Fruit fly (Drosophila melanogaster) whole organism, embryonic: ENCODE measurements around the gene CG42674.

ENCODE experiments used
- ATbp ChIP-seq: fragments of 200-800 bp; sonication (Bioruptor generic); optimal IDR thresholded peaks from 2 replicates; lab custom pipeline; 2017; ENCODE audit warnings: missing biosample characterization, mild to moderate bottlenecking, missing genetic modification characterization, missing genetic modification reagents
- Ada2b ChIP-seq: fragments of 200-800 bp; sonication (Bioruptor generic); IDR thresholded peaks from 2 replicates; pipeline ENCODE4 v1.3.6; 2022; ENCODE audit warnings: missing biosample characterization, missing genetic modification characterization
- CG10267 ChIP-seq: fragments of 200-800 bp; sonication (Bioruptor generic); optimal IDR thresholded peaks from 2 replicates; lab custom pipeline; 2018; ENCODE audit warnings: missing biosample characterization, mild to moderate bottlenecking, missing genetic modification characterization, moderate library complexity
- CG12391 ChIP-seq: fragments of 200-800 bp; sonication (Bioruptor generic); optimal IDR thresholded peaks from 3 replicates; lab custom pipeline; 2018; ENCODE audit warnings: missing biosample characterization, mild to moderate bottlenecking, missing genetic modification characterization, moderate library complexity
- CG1647 ChIP-seq: fragments of 200-800 bp; sonication (Bioruptor generic); optimal IDR thresholded peaks from 3 replicates; lab custom pipeline; 2016; ENCODE audit warnings: missing biosample characterization, missing genetic modification characterization
- CG16813 ChIP-seq: fragments of 200-800 bp; sonication (Bioruptor generic); IDR thresholded peaks from 3 replicates; pipeline ENCODE4 v1.3.6; 2022; ENCODE audit warnings: missing biosample characterization, missing genetic modification characterization; ENCODE audit not compliant: partially characterized antibody
- CG16863 ChIP-seq: fragments of 200-800 bp; sonication (Bioruptor generic); optimal IDR thresholded peaks from 3 replicates; lab custom pipeline; 2016; ENCODE audit warnings: missing biosample characterization, missing genetic modification characterization
- CG17359 ChIP-seq: fragments of 200-800 bp; sonication (Bioruptor generic); optimal IDR thresholded peaks from 3 replicates; lab custom pipeline; 2018; ENCODE audit warnings: missing biosample characterization, mild to moderate bottlenecking, missing genetic modification characterization, moderate library complexity
- CG17802 ChIP-seq: fragments of 200-800 bp; sonication (Bioruptor generic); optimal IDR thresholded peaks from 2 replicates; lab custom pipeline; 2018; ENCODE audit warnings: missing biosample characterization, mild to moderate bottlenecking, missing genetic modification characterization, moderate library complexity
- CG18599 ChIP-seq: fragments of 200-800 bp; sonication (Bioruptor generic); optimal IDR thresholded peaks from 3 replicates; lab custom pipeline; 2017; ENCODE audit warnings: missing biosample characterization, missing genetic modification characterization, mild to moderate bottlenecking, moderate library complexity, missing genetic modification reagents
- CG2199 ChIP-seq: fragments of 200-800 bp; sonication (Bioruptor generic); IDR thresholded peaks from 3 replicates; pipeline ENCODE4 v1.3.6; 2022; ENCODE audit warnings: missing biosample characterization, missing genetic modification characterization
- CG3065 ChIP-seq: fragments of 200-800 bp; sonication (Bioruptor generic); optimal IDR thresholded peaks from 2 replicates; lab custom pipeline; 2016; ENCODE audit warnings: missing biosample characterization, missing genetic modification characterization
- CG3847 ChIP-seq: fragments of 200-800 bp; sonication (Bioruptor generic); IDR thresholded peaks from 2 replicates; pipeline ENCODE4 v1.3.6; 2022; ENCODE audit warnings: missing biosample characterization, missing genetic modification characterization
- CG4404 ChIP-seq: fragments of 200-800 bp; sonication (Bioruptor generic); IDR thresholded peaks from 2 replicates; pipeline ENCODE4 v1.3.6; 2022; ENCODE audit warnings: missing biosample characterization, missing genetic modification characterization
- CG4424 ChIP-seq: fragments of 200-800 bp; sonication (Bioruptor generic); optimal IDR thresholded peaks from 3 replicates; lab custom pipeline; 2016; ENCODE audit warnings: missing biosample characterization, missing genetic modification characterization
- CG6689 ChIP-seq: fragments of 200-800 bp; sonication (Bioruptor generic); IDR thresholded peaks from 2 replicates; pipeline ENCODE4 v1.3.6; 2022; ENCODE audit warnings: missing biosample characterization, missing genetic modification characterization
- CG9932 ChIP-seq: fragments of 200-800 bp; sonication (Bioruptor generic); IDR thresholded peaks from 2 replicates; pipeline ENCODE4 v1.3.6; 2022; ENCODE audit warnings: missing biosample characterization, missing genetic modification characterization
- CkIIα-i1 ChIP-seq: fragments of 200-800 bp; sonication (Bioruptor generic); IDR thresholded peaks from 2 replicates; pipeline ENCODE4 v1.3.6; 2022; ENCODE audit warnings: missing biosample characterization, missing genetic modification characterization
- Dip3 ChIP-seq: fragments of 200-800 bp; sonication (Bioruptor generic); optimal IDR thresholded peaks from 3 replicates; lab custom pipeline; 2016; ENCODE audit warnings: missing biosample characterization, missing genetic modification characterization
- HHEX ChIP-seq: fragments of 200-800 bp; sonication (Bioruptor generic); optimal IDR thresholded peaks from 3 replicates; lab custom pipeline; 2017; ENCODE audit warnings: missing biosample characterization, mild to moderate bottlenecking, missing genetic modification characterization, missing genetic modification reagents
- Meics ChIP-seq: fragments of 200-800 bp; sonication (Bioruptor generic); optimal IDR thresholded peaks from 2 replicates; lab custom pipeline; 2017; ENCODE audit warnings: missing biosample characterization, mild to moderate bottlenecking, missing genetic modification characterization
- Mrtf ChIP-seq: fragments of 200-800 bp; sonication (Bioruptor generic); IDR thresholded peaks from 3 replicates; pipeline ENCODE4 v1.3.6; 2022; ENCODE audit warnings: missing biosample characterization, missing genetic modification characterization
- Neu2 ChIP-seq: fragments of 200-800 bp; sonication (Bioruptor generic); optimal IDR thresholded peaks from 3 replicates; lab custom pipeline; 2016; ENCODE audit warnings: missing biosample characterization, missing genetic modification characterization, borderline replicate concordance
- Poxn ChIP-seq: fragments of 200-800 bp; sonication (Bioruptor generic); IDR thresholded peaks from 2 replicates; pipeline ENCODE4 v1.3.6; 2022; ENCODE audit warnings: missing biosample characterization, missing genetic modification characterization
- Ptx1 ChIP-seq: fragments of 200-800 bp; sonication (Bioruptor generic); IDR thresholded peaks from 2 replicates; pipeline ENCODE4 v1.3.6; 2022; ENCODE audit warnings: missing biosample characterization, missing genetic modification characterization
- Rfx ChIP-seq: fragments of 200-800 bp; sonication (Bioruptor generic); IDR thresholded peaks from 2 replicates; pipeline ENCODE4 v1.3.6; 2022; ENCODE audit warnings: missing biosample characterization, missing genetic modification characterization
- Spps ChIP-seq: fragments of 200-800 bp; sonication (Bioruptor generic); optimal IDR thresholded peaks from 2 replicates; lab custom pipeline; 2018; ENCODE audit warnings: missing biosample characterization, mild to moderate bottlenecking, missing genetic modification characterization
- ab ChIP-seq: fragments of 200-800 bp; sonication (Bioruptor generic); optimal IDR thresholded peaks from 2 replicates; lab custom pipeline; 2016; ENCODE audit warnings: missing biosample characterization, missing genetic modification characterization
- chif ChIP-seq, 2 experiments: fragments of 200-800 bp; sonication (Bioruptor generic); optimal IDR thresholded peaks; 3 replicates each; lab custom pipeline; 2016; ENCODE audit warnings: missing biosample characterization in 2 of 2, missing genetic modification characterization in 2 of 2
- dpn ChIP-seq, 2 experiments: fragments of 200-800 bp; sonication (Bioruptor generic); optimal IDR thresholded peaks; 3 replicates each; lab custom pipeline; 2016; ENCODE audit warnings: missing biosample characterization in 2 of 2, missing genetic modification characterization in 2 of 2
- fd3F ChIP-seq: fragments of 200-800 bp; sonication (Bioruptor generic); optimal IDR thresholded peaks from 2 replicates; lab custom pipeline; 2018; ENCODE audit warnings: missing biosample characterization, mild to moderate bottlenecking, missing genetic modification characterization, moderate library complexity
- fu2 ChIP-seq: fragments of 200-800 bp; sonication (Bioruptor generic); optimal IDR thresholded peaks from 2 replicates; lab custom pipeline; 2016; ENCODE audit warnings: missing biosample characterization, missing genetic modification characterization
- gfzf ChIP-seq: fragments of 200-800 bp; sonication (Bioruptor generic); optimal IDR thresholded peaks from 2 replicates; lab custom pipeline; 2016; ENCODE audit warnings: missing biosample characterization, mild to moderate bottlenecking, missing genetic modification characterization, moderate library complexity
- grau ChIP-seq: fragments of 200-800 bp; optimal IDR thresholded peaks from 3 replicates; lab custom pipeline; 2019; ENCODE audit warnings: missing biosample characterization, mild to moderate bottlenecking, missing genetic modification characterization, moderate library complexity
- grn ChIP-seq: fragments of 200-800 bp; sonication (Bioruptor generic); optimal IDR thresholded peaks from 3 replicates; lab custom pipeline; 2017; ENCODE audit warnings: missing biosample characterization, missing genetic modification characterization
- lilli ChIP-seq: fragments of 200-800 bp; sonication (Bioruptor generic); optimal IDR thresholded peaks from 3 replicates; lab custom pipeline; 2016; ENCODE audit warnings: missing biosample characterization, missing genetic modification characterization
- nmo ChIP-seq: fragments of 200-800 bp; sonication (Bioruptor generic); optimal IDR thresholded peaks from 2 replicates; lab custom pipeline; 2018; ENCODE audit warnings: missing biosample characterization, mild to moderate bottlenecking, missing genetic modification characterization, moderate library complexity
- org-1 ChIP-seq: fragments of 200-800 bp; sonication (Bioruptor generic); optimal IDR thresholded peaks from 2 replicates; lab custom pipeline; 2017; ENCODE audit warnings: missing biosample characterization, missing genetic modification characterization
- pfk ChIP-seq: fragments of 200-800 bp; sonication (Bioruptor generic); optimal IDR thresholded peaks from 2 replicates; lab custom pipeline; 2018; ENCODE audit warnings: missing biosample characterization, mild to moderate bottlenecking, missing genetic modification characterization, moderate library complexity
- ranshi ChIP-seq: fragments of 200-800 bp; sonication (Bioruptor generic); IDR thresholded peaks from 2 replicates; pipeline ENCODE4 v1.3.6; 2022; ENCODE audit warnings: missing biosample characterization, missing genetic modification characterization
- row ChIP-seq: fragments of 200-800 bp; sonication (Bioruptor generic); IDR thresholded peaks from 3 replicates; pipeline ENCODE4 v1.3.6; 2022; ENCODE audit warnings: missing biosample characterization, missing genetic modification characterization
- sc ChIP-seq, 3 experiments: fragments of >200 bp in 2 of 3; fragments of 200-800 bp in 1 of 3; sonication (Bioruptor generic) in 1 of 3; optimal IDR thresholded peaks; 2 replicates in 2 of 3; 3 replicates in 1 of 3; lab custom pipeline; 2017; ENCODE audit warnings: mild to moderate bottlenecking in 1 of 3, missing biosample characterization in 1 of 3, missing genetic modification characterization in 1 of 3, missing genetic modification reagents in 1 of 3
- ssp ChIP-seq: fragments of 200-800 bp; sonication (Bioruptor generic); IDR thresholded peaks from 2 replicates; pipeline ENCODE4 v1.3.6; 2022; ENCODE audit warnings: missing biosample characterization, missing genetic modification characterization
- stc ChIP-seq: fragments of 200-800 bp; sonication (Bioruptor generic); IDR thresholded peaks from 2 replicates; pipeline ENCODE4 v1.3.6; 2022; ENCODE audit warnings: missing biosample characterization, missing genetic modification characterization
- toy ChIP-seq: fragments of 200-800 bp; sonication (Bioruptor generic); IDR thresholded peaks from 2 replicates; pipeline ENCODE4 v1.3.6; 2022; ENCODE audit warnings: missing biosample characterization, missing genetic modification characterization
- vvl ChIP-seq: fragments of 200-800 bp; sonication (Bioruptor generic); IDR thresholded peaks from 2 replicates; pipeline ENCODE4 v1.3.6; 2022; ENCODE audit warnings: missing biosample characterization, missing genetic modification characterization
- wor ChIP-seq: fragments of 200-800 bp; sonication (Bioruptor generic); IDR thresholded peaks from 2 replicates; pipeline ENCODE4 v1.3.6; 2022; ENCODE audit warnings: missing biosample characterization, missing genetic modification characterization
- zf30C ChIP-seq: fragments of 200-800 bp; sonication (Bioruptor generic); optimal IDR thresholded peaks from 3 replicates; lab custom pipeline; 2018; ENCODE audit warnings: missing biosample characterization, mild to moderate bottlenecking, missing genetic modification characterization

Gene CG42674

dm6 chr3L:20183345-20184088, 14.6 kb downstream of the CG42674 start (continued):
- TF ChIP-seq CG4424 (GFP tag; lab: Kevin White, UChicago) (peak; percentile 60), ab (GFP tag; lab: Kevin White, UChicago) (no peak), fd3F (peak; percentile 17), CG18599 (peak; percentile 68), CG3847 (GFP tag; lab: Robert Waterston, UW) (0 out of 2 replicates have a peak, but pooled peaks have one; percentile 8), org-1 (GFP tag; lab: Kevin White, UChicago) (peak; percentile 33), CkIIα-i1 (no peak), dpn (GFP tag; optimal IDR thresholded peaks at IDR 0.05; lab: Kevin White, UChicago) (peak in 1 of 2 experiments; percentile 17), Poxn (GFP tag; lab: Robert Waterston, UW) (no peak), CG10267 (tag; lab: Kevin White, UChicago) (peak; percentile 36), CG16863 (no peak), pfk (no peak), Neu2 (GFP tag; lab: Kevin White, UChicago) (no peak), CG4404 (peak; percentile 29; the same call in 1 of the 2 replicates), ATbp (GFP tag; lab: Kevin White, UChicago) (peak; percentile 39), Rfx (GFP tag; lab: Robert Waterston, UW) (peak; percentile 61; the same call in 1 of the 2 replicates), wor (no peak), grn (GFP tag; lab: Kevin White, UChicago) (no peak), toy (GFP tag; lab: Robert Waterston, UW) (no peak), gfzf (no peak), lilli (GFP tag; lab: Kevin White, UChicago) (peak; percentile 54), CG9932 (GFP tag; lab: Robert Waterston, UW) (peak; percentile 56; the same call in 1 of the 2 replicates), Dip3 (GFP tag; lab: Kevin White, UChicago) (peak; percentile 12), HHEX (GFP tag; lab: Kevin White, UChicago) (peak; percentile 48), CG6689 (GFP tag; lab: Robert Waterston, UW) (peak; percentile 43), CG3065 (GFP tag; lab: Kevin White, UChicago) (no peak), chif (GFP tag; optimal IDR thresholded peaks at IDR 0.05; lab: Kevin White, UChicago) (peak; percentile 39 to 45), ssp (GFP tag; lab: Robert Waterston, UW) (peak; percentile 10; the same call in 1 of the 2 replicates), CG2199 (GFP tag; lab: Robert Waterston, UW) (no peak), CG17802 (tag; lab: Kevin White, UChicago) (peak; percentile 36), Mrtf (0 out of 3 replicates have a peak, but pooled peaks have one; percentile 9), CG12391 (peak; percentile 60), row (GFP tag; lab: Robert Waterston, UW) (peak; percentile 71), Meics (GFP tag; lab: Kevin White, UChicago) (peak; percentile 61), Ada2b (GFP tag; lab: Robert Waterston, UW) (peak; percentile 47), nmo (GFP tag; lab: Kevin White, UChicago) (peak; percentile 55), stc (0 out of 2 replicates have a peak, but pooled peaks have one; percentile 13), fu2 (GFP tag; lab: Kevin White, UChicago) (peak; percentile 2), sc (optimal IDR thresholded peaks at IDR 0.05; lab: Kevin White, UChicago) (no peak), sc (GFP tag; optimal IDR thresholded peaks at IDR 0.05; lab: Kevin White, UChicago) (peak; percentile 40), CG1647 (GFP tag; lab: Kevin White, UChicago) (peak; percentile 47), vvl (peak; percentile 34; the same call in 1 of the 2 replicates), ranshi (peak; percentile 35; the same call in 1 of the 2 replicates), Ptx1 (GFP tag; lab: Robert Waterston, UW) (peak; percentile 46; the same call in 1 of the 2 replicates), CG17359 (tag; lab: Kevin White, UChicago) (peak; percentile 58), Spps (tag; lab: Kevin White, UChicago) (no peak), zf30C (GFP tag; lab: Kevin White, UChicago) (peak; percentile 33), CG16813 (no peak), grau (peak; percentile 57)
